Worm (Caenorhabditis elegans) whole organism, mixed stage, embryonic: ENCODE measurements around the gene C14F11.4.

Source experiments
- blmp-1 ChIP-seq: fragments of 150-350 bp; optimal IDR thresholded peaks from 2 replicates; lab custom pipeline; 2014; ENCODE audit warnings: missing biosample characterization, missing genetic modification characterization
- ceh-43 ChIP-seq: fragments of 200-800 bp; sonication (Bioruptor generic); optimal IDR thresholded peaks from 2 replicates; lab custom pipeline; 2018; ENCODE audit warnings: mild to moderate bottlenecking, missing genetic modification characterization, moderate library complexity, missing compliant biosample characterization
- elt-3 ChIP-seq: fragments of 150-350 bp; optimal IDR thresholded peaks from 2 replicates; lab custom pipeline; 2014; ENCODE audit warnings: missing biosample characterization, missing genetic modification characterization
- lsy-2 ChIP-seq: fragments of 150-350 bp; optimal IDR thresholded peaks from 2 replicates; lab custom pipeline; 2014; ENCODE audit warnings: missing biosample characterization, missing genetic modification characterization
- mab-5 ChIP-seq: fragments of 150-350 bp; optimal IDR thresholded peaks from 2 replicates; lab custom pipeline; 2014; ENCODE audit warnings: missing biosample characterization, missing genetic modification characterization
- nhr-12 ChIP-seq: fragments of 150-350 bp; optimal IDR thresholded peaks from 2 replicates; lab custom pipeline; 2014; ENCODE audit warnings: missing biosample characterization, missing genetic modification characterization
- nhr-2 ChIP-seq: fragments of 150-350 bp; optimal IDR thresholded peaks from 2 replicates; lab custom pipeline; 2014; ENCODE audit warnings: missing biosample characterization, missing genetic modification characterization
- nhr-237 ChIP-seq: fragments of 150-350 bp; optimal IDR thresholded peaks from 2 replicates; lab custom pipeline; 2014; ENCODE audit warnings: missing biosample characterization, missing genetic modification characterization
- nhr-76 ChIP-seq: sonication (generic microtip); optimal IDR thresholded peaks from 2 replicates; lab custom pipeline; 2017; ENCODE audit warnings: missing biosample characterization, missing genetic modification characterization
- pha-4 ChIP-seq: fragments of 150-350 bp; optimal IDR thresholded peaks from 2 replicates; lab custom pipeline; 2018; ENCODE audit warnings: missing biosample characterization, missing genetic modification reagents, missing genetic modification characterization
- unc-39 ChIP-seq: fragments of 150-350 bp; optimal IDR thresholded peaks from 2 replicates; lab custom pipeline; 2014; ENCODE audit warnings: missing biosample characterization, missing genetic modification characterization
- unc-62 ChIP-seq: fragments of 150-350 bp; optimal IDR thresholded peaks from 2 replicates; lab custom pipeline; 2014; ENCODE audit warnings: missing biosample characterization, missing genetic modification reagents, missing genetic modification characterization

DNA sequence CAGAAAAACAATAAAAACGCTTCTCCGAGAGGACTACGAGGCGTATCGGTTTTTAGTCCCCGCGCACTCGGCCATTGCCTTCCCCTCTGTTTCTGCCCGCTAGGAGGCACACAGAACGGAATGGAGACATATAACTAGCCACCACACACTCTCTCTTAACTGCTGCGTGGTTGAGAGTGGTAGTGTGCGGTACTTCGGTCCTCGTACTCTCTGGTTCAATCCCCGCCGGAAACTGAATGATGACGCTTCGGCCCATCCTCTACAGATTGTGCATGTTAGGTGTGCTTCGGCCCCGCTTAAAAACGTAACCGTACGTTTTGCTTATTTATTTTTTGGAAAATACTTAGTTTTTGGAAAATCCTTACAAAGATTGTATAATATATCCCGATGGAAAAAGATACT, 25.2 kb downstream of the C14F11.4 start, which contains the start of gene T13C5.6:
- TF ChIP-seq nhr-76 (tag; lab: Kevin White, UChicago) (peak; percentile 71), elt-3 (tag; lab: Kevin White, UChicago) (peak; percentile 45), unc-62 (GFP tag; lab: Kevin White, UChicago) (peak; percentile 84), lsy-2 (tag; lab: Kevin White, UChicago) (peak; percentile 72), nhr-2 (tag; lab: Kevin White, UChicago) (peak; percentile 18), blmp-1 (tag; lab: Kevin White, UChicago) (no peak), nhr-237 (tag; lab: Kevin White, UChicago) (peak; percentile 76), nhr-12 (tag; lab: Kevin White, UChicago) (peak; percentile 64), mab-5 (tag; lab: Kevin White, UChicago) (peak; percentile 26), pha-4 (tag; lab: Kevin White, UChicago) (peak; percentile 95), unc-39 (tag; lab: Kevin White, UChicago) (peak; percentile 89), ceh-43 (peak; percentile 95)
